Worm (Caenorhabditis elegans) whole organism, young adult: Measurements from ENCODE around the gene sri-34.

Experiments
- B0336.3 ChIP-seq: fragments of 200-800 bp; sonication (Bioruptor generic); IDR thresholded peaks from 2 replicates; pipeline ENCODE4 v1.3.6; 2022; ENCODE audit warnings: missing genetic modification characterization, missing compliant biosample characterization
- D2030.7 ChIP-seq: fragments of 200-800 bp; sonication (Bioruptor generic); IDR thresholded peaks from 2 replicates; pipeline ENCODE4 v1.3.6; 2022; ENCODE audit warnings: missing genetic modification reagents, missing genetic modification characterization, missing compliant biosample characterization
- F22D6.2 ChIP-seq: sonication (generic microtip); optimal IDR thresholded peaks from 2 replicates; lab custom pipeline; 2016; ENCODE audit warnings: mild to moderate bottlenecking, missing genetic modification characterization, missing compliant biosample characterization
- F33H1.4 ChIP-seq: fragments of 200-800 bp; sonication (Bioruptor generic); IDR thresholded peaks from 2 replicates; pipeline ENCODE4 v1.3.6; 2022; ENCODE audit warnings: missing genetic modification reagents, missing genetic modification characterization, missing compliant biosample characterization
- T07F8.4 ChIP-seq: sonication (generic microtip); optimal IDR thresholded peaks from 2 replicates; lab custom pipeline; 2016; ENCODE audit warnings: mild to moderate bottlenecking, missing genetic modification characterization, moderate library complexity, missing compliant biosample characterization
- Y67H2A.10 ChIP-seq: fragments of 200-800 bp; sonication (Bioruptor generic); conservative IDR thresholded peaks from 2 replicates; pipeline ENCODE4 v1.3.6; 2022; ENCODE audit warnings: missing genetic modification reagents, missing genetic modification characterization, missing compliant biosample characterization
- Y79H2A.3 ChIP-seq: fragments of 200-800 bp; sonication (Bioruptor generic); conservative IDR thresholded peaks from 2 replicates; pipeline ENCODE4 v1.3.6; 2022; ENCODE audit warnings: missing genetic modification reagents, missing genetic modification characterization, missing compliant biosample characterization
- ama-1 ChIP-seq, 3 experiments: fragments of 150-350 bp in 1 of 3; sonication (generic microtip) in 2 of 3; optimal IDR thresholded peaks; 2 replicates each; lab custom pipeline; 2014 to 2018; ENCODE audit warnings: missing biosample characterization in 2 of 3, missing genetic modification characterization in 2 of 3, missing genetic modification reagents in 2 of 3
- atf-7 ChIP-seq: sonication (generic microtip); optimal IDR thresholded peaks from 2 replicates; lab custom pipeline; 2017; ENCODE audit warnings: mild to moderate bottlenecking, missing genetic modification characterization, missing compliant biosample characterization
- ccch-3 ChIP-seq: fragments of 200-800 bp; sonication (Bioruptor generic); optimal IDR thresholded peaks from 2 replicates; lab custom pipeline; 2018; ENCODE audit warnings: mild to moderate bottlenecking, missing genetic modification characterization, missing compliant biosample characterization
- ceh-91 ChIP-seq: fragments of 200-800 bp; sonication (Bioruptor generic); IDR thresholded peaks from 2 replicates; pipeline ENCODE4 v1.3.6; 2022; ENCODE audit warnings: missing genetic modification reagents, missing genetic modification characterization, missing compliant biosample characterization
- dox-1 ChIP-seq: fragments of 200-800 bp; sonication (Bioruptor generic); IDR thresholded peaks from 2 replicates; pipeline ENCODE4 v1.3.6; 2022; ENCODE audit warnings: missing genetic modification reagents, missing genetic modification characterization, missing compliant biosample characterization
- hlh-26 ChIP-seq: fragments of 200-800 bp; sonication (Bioruptor generic); conservative IDR thresholded peaks from 2 replicates; pipeline ENCODE4 v1.3.6; 2022; ENCODE audit warnings: missing genetic modification reagents, missing genetic modification characterization, missing compliant biosample characterization
- hmg-20 ChIP-seq: fragments of 200-800 bp; sonication (Bioruptor generic); IDR thresholded peaks from 2 replicates; pipeline ENCODE4 v1.3.6; 2022; ENCODE audit warnings: missing genetic modification reagents, missing genetic modification characterization, missing compliant biosample characterization
- hsf-1 ChIP-seq: fragments of 200-800 bp; sonication (Bioruptor generic); IDR thresholded peaks from 2 replicates; pipeline ENCODE4 v1.3.6; 2022; ENCODE audit warnings: missing genetic modification reagents, missing genetic modification characterization, missing compliant biosample characterization
- let-607 ChIP-seq, 2 experiments: fragments of 200-800 bp in 1 of 2; sonication (Bioruptor generic) in 1 of 2; sonication (generic microtip) in 1 of 2; optimal IDR thresholded peaks; 2 replicates each; lab custom pipeline; 2016 to 2018; ENCODE audit warnings: mild to moderate bottlenecking in 2 of 2, missing compliant biosample characterization in 2 of 2, missing genetic modification characterization in 2 of 2, moderate library complexity in 2 of 2, missing genotype in 1 of 2
- lin-26 ChIP-seq: fragments of 200-800 bp; sonication (Bioruptor generic); IDR thresholded peaks from 2 replicates; pipeline ENCODE4 v1.3.6; 2022; ENCODE audit warnings: missing genetic modification reagents, missing genetic modification characterization, missing compliant biosample characterization
- lin-35 ChIP-seq, 3 experiments: fragments of 150-350 bp in 2 of 3; sonication (generic microtip) in 1 of 3; optimal IDR thresholded peaks; 2 replicates each; lab custom pipeline; 2014 to 2018; ENCODE audit warnings: missing biosample characterization in 3 of 3, missing genetic modification characterization in 3 of 3, missing genetic modification reagents in 3 of 3
- lin-40 ChIP-seq: sonication (generic microtip); optimal IDR thresholded peaks from 2 replicates; lab custom pipeline; 2016; ENCODE audit warnings: missing genetic modification characterization, mild to moderate bottlenecking, missing compliant biosample characterization, missing genotype, missing genetic modification reagents
- lin-54 ChIP-seq: fragments of 200-800 bp; sonication (Bioruptor generic); optimal IDR thresholded peaks from 2 replicates; lab custom pipeline; 2018; ENCODE audit warnings: mild to moderate bottlenecking, missing genetic modification characterization, missing compliant biosample characterization
- madf-8 ChIP-seq: fragments of 200-800 bp; sonication (Bioruptor generic); conservative IDR thresholded peaks from 2 replicates; pipeline ENCODE4 v1.3.6; 2022; ENCODE audit warnings: missing genetic modification reagents, missing genetic modification characterization, missing compliant biosample characterization
- mxl-1 ChIP-seq: sonication (generic microtip); optimal IDR thresholded peaks from 2 replicates; lab custom pipeline; 2016; ENCODE audit warnings: missing genetic modification characterization, missing compliant biosample characterization
- nfya-2 ChIP-seq: fragments of 200-800 bp; sonication (Bioruptor generic); IDR thresholded peaks from 2 replicates; pipeline ENCODE4 v1.3.6; 2022; ENCODE audit warnings: missing genetic modification reagents, missing genetic modification characterization, missing compliant biosample characterization
- nfyb-1 ChIP-seq: fragments of 200-800 bp; sonication (Bioruptor generic); IDR thresholded peaks from 2 replicates; pipeline ENCODE4 v1.3.6; 2022; ENCODE audit warnings: missing genetic modification reagents, missing genetic modification characterization, missing compliant biosample characterization
- rcor-1 ChIP-seq: fragments of 200-800 bp; sonication (Bioruptor generic); IDR thresholded peaks from 2 replicates; pipeline ENCODE4 v1.3.6; 2022; ENCODE audit warnings: missing genetic modification reagents, missing genetic modification characterization, missing compliant biosample characterization
- rec-8 ChIP-seq, 2 experiments: sonication (generic microtip); optimal IDR thresholded peaks; 2 replicates each; lab custom pipeline; 2016; ENCODE audit warnings: mild to moderate bottlenecking in 2 of 2, missing genetic modification characterization in 2 of 2, missing genetic modification reagents in 2 of 2, missing genotype in 2 of 2, missing biosample characterization in 1 of 2, missing compliant biosample characterization in 1 of 2, moderate library complexity in 1 of 2
- rpc-1 ChIP-seq, 2 experiments: fragments of 150-350 bp in 1 of 2; sonication (generic microtip) in 1 of 2; optimal IDR thresholded peaks; 2 replicates each; lab custom pipeline; 2014 to 2018; ENCODE audit warnings: missing biosample characterization in 1 of 2, missing genetic modification characterization in 1 of 2, missing genetic modification reagents in 1 of 2, missing genotype in 1 of 2
- snpc-1.3 ChIP-seq: sonication (generic microtip); optimal IDR thresholded peaks from 2 replicates; lab custom pipeline; 2017; ENCODE audit warnings: missing genetic modification characterization, mild to moderate bottlenecking, missing compliant biosample characterization, antibody characterized with exemption, moderate library complexity, missing genotype, missing genetic modification reagents; ENCODE audit not compliant: insufficient read depth
- snpc-4 ChIP-seq, 5 experiments: fragments of 150-350 bp in 1 of 5; sonication (generic microtip) in 4 of 5; optimal IDR thresholded peaks; 2 replicates each; lab custom pipeline; 2014 to 2018; ENCODE audit warnings: missing genetic modification characterization in 5 of 5, missing biosample characterization in 3 of 5, antibody characterized with exemption in 2 of 5, mild to moderate bottlenecking in 2 of 5, missing compliant biosample characterization in 2 of 5, missing genotype in 2 of 5, moderate library complexity in 2 of 5, missing genetic modification reagents in 1 of 5
- somi-1 ChIP-seq: fragments of 200-800 bp; sonication (Bioruptor generic); optimal IDR thresholded peaks from 2 replicates; lab custom pipeline; 2018; ENCODE audit warnings: mild to moderate bottlenecking, missing genetic modification characterization, missing compliant biosample characterization
- tbx-9 ChIP-seq: sonication (generic microtip); optimal IDR thresholded peaks from 2 replicates; lab custom pipeline; 2016; ENCODE audit warnings: borderline replicate concordance, missing genetic modification characterization, inconsistent platforms, missing compliant biosample characterization
- tlf-1 ChIP-seq: fragments of 200-800 bp; sonication (Bioruptor generic); optimal IDR thresholded peaks from 2 replicates; lab custom pipeline; 2018; ENCODE audit warnings: mild to moderate bottlenecking, missing genetic modification characterization, missing compliant biosample characterization
- unc-62 ChIP-seq: fragments of 150-350 bp; optimal IDR thresholded peaks from 2 replicates; lab custom pipeline; 2014; ENCODE audit warnings: missing biosample characterization, missing genetic modification reagents, missing genetic modification characterization
- ztf-22 ChIP-seq: fragments of 200-800 bp; sonication (Bioruptor generic); optimal IDR thresholded peaks from 2 replicates; lab custom pipeline; 2018; ENCODE audit warnings: mild to moderate bottlenecking, missing genetic modification characterization, moderate library complexity, missing compliant biosample characterization
- ztf-25 ChIP-seq: fragments of 200-800 bp; sonication (Bioruptor generic); IDR thresholded peaks from 2 replicates; pipeline ENCODE4 v1.3.6; 2022; ENCODE audit warnings: missing genetic modification reagents, missing genetic modification characterization, missing compliant biosample characterization
- ztf-26 ChIP-seq: sonication (generic microtip); optimal IDR thresholded peaks from 2 replicates; lab custom pipeline; 2017; ENCODE audit warnings: missing genetic modification characterization, missing compliant biosample characterization
- ztf-3 ChIP-seq: fragments of 200-800 bp; sonication (Bioruptor generic); optimal IDR thresholded peaks from 2 replicates; lab custom pipeline; 2018; ENCODE audit warnings: mild to moderate bottlenecking, missing genetic modification characterization, missing compliant biosample characterization
- ztf-6 ChIP-seq: fragments of 200-800 bp; sonication (Bioruptor generic); IDR thresholded peaks from 2 replicates; pipeline ENCODE4 v1.3.6; 2022; ENCODE audit warnings: missing genetic modification reagents, missing genetic modification characterization, missing compliant biosample characterization

Gene sri-34

ce11 chrII:3158985-3159384 lies at the start of gene sri-34:
sri-34 (minus strand) TSS chrII:3159085.
- no peak for TF ChIP-seq ccch-3
- no peak for TF ChIP-seq Y67H2A.10 (GFP tag; lab: Robert Waterston, UW)
- TF ChIP-seq rpc-1 (optimal IDR thresholded peaks at IDR 0.05; lab: Kevin White, UChicago), result no peak
- no peak for TF ChIP-seq rpc-1 (tag; optimal IDR thresholded peaks at IDR 0.05; lab: Kevin White, UChicago)
- no peak for TF ChIP-seq ztf-25 (GFP tag; lab: Robert Waterston, UW)
- no peak for TF ChIP-seq hmg-20
- no peak for TF ChIP-seq lin-35 (GFP tag; optimal IDR thresholded peaks at IDR 0.05; lab: Kevin White, UChicago)
- no peak for TF ChIP-seq somi-1 (GFP tag; lab: Kevin White, UChicago)
- no peak for TF ChIP-seq Y79H2A.3
- TF ChIP-seq T07F8.4 (tag; lab: Kevin White, UChicago), result no peak
- no peak for TF ChIP-seq ceh-91 (GFP tag; lab: Robert Waterston, UW)
- TF ChIP-seq ztf-26 (tag; lab: Kevin White, UChicago), result no peak
- no peak for TF ChIP-seq F22D6.2
- TF ChIP-seq lin-26 (GFP tag; lab: Robert Waterston, UW), result no peak
- TF ChIP-seq snpc-4 (GFP tag; optimal IDR thresholded peaks at IDR 0.05; lab: Kevin White, UChicago), result no peak
- no peak for TF ChIP-seq snpc-4 (tag; optimal IDR thresholded peaks at IDR 0.05; lab: Kevin White, UChicago)
- no peak for TF ChIP-seq mxl-1 (tag; lab: Kevin White, UChicago)
- no peak for TF ChIP-seq hlh-26
- no peak for TF ChIP-seq F33H1.4 (GFP tag; lab: Robert Waterston, UW)
- no peak for TF ChIP-seq D2030.7

ce11 chrII:3208679-3209078 lies 49.8 kb upstream of the sri-34 start, which contains the start of gene sdz-35:
sdz-35 (minus strand) TSS chrII:3208779.
- TF ChIP-seq B0336.3 (GFP tag; lab: Robert Waterston, UW) (no peak), nfya-2 (GFP tag; lab: Robert Waterston, UW) (no peak), ztf-3 (GFP tag; lab: Kevin White, UChicago) (no peak), hmg-20 (no peak), ztf-6 (GFP tag; lab: Robert Waterston, UW) (no peak), rec-8 (tag; optimal IDR thresholded peaks at IDR 0.05; lab: Kevin White, UChicago) (no peak), dox-1 (GFP tag; lab: Robert Waterston, UW) (no peak), ama-1 (optimal IDR thresholded peaks at IDR 0.05; lab: Kevin White, UChicago) (no peak), ama-1 (GFP tag; optimal IDR thresholded peaks at IDR 0.05; lab: Kevin White, UChicago) (no peak), lin-40 (tag; lab: Kevin White, UChicago) (no peak), madf-8 (GFP tag; lab: Robert Waterston, UW) (no peak), tlf-1 (GFP tag; lab: Kevin White, UChicago) (no peak), snpc-1.3 (tag; lab: Kevin White, UChicago) (no peak), tbx-9 (tag; lab: Kevin White, UChicago) (no peak), let-607 (tag; optimal IDR thresholded peaks at IDR 0.05; lab: Kevin White, UChicago) (no peak), lin-54 (no peak), atf-7 (tag; lab: Kevin White, UChicago) (no peak)

ce11 chrII:3206423-3206989 lies 47.6 kb upstream of the sri-34 start, which contains the start of the genes ZC239.20 and ZC239.21:
ZC239.20 (minus strand) TSS chrII:3206523.
ZC239.21 (plus strand) TSS chrII:3206939.
- no peak for TF ChIP-seq hsf-1
- TF ChIP-seq rcor-1 (GFP tag; lab: Robert Waterston, UW), result no peak
- TF ChIP-seq nfya-2 (GFP tag; lab: Robert Waterston, UW), result no peak
- TF ChIP-seq tlf-1 (GFP tag; lab: Kevin White, UChicago), result no peak
- no peak for TF ChIP-seq F33H1.4 (GFP tag; lab: Robert Waterston, UW)
- TF ChIP-seq lin-35 (GFP tag; optimal IDR thresholded peaks at IDR 0.05; lab: Kevin White, UChicago), result no peak
- no peak for TF ChIP-seq unc-62 (GFP tag; lab: Kevin White, UChicago)
- TF ChIP-seq nfyb-1 (GFP tag; lab: Robert Waterston, UW), result no peak
- no peak for TF ChIP-seq ztf-22 (GFP tag; lab: Kevin White, UChicago)
- TF ChIP-seq, all 124 proteins: peak for 0
